Worm (Caenorhabditis elegans) whole organism, L2 larva: ENCODE measurements around the gene T20G5.8.

Source experiments
- R02D3.7 ChIP-seq: fragments of 150-350 bp; optimal IDR thresholded peaks from 2 replicates; lab custom pipeline; 2014; ENCODE audit warnings: missing biosample characterization, missing genetic modification characterization
- ZK546.5 ChIP-seq: sonication (generic microtip); optimal IDR thresholded peaks from 2 replicates; lab custom pipeline; 2017; ENCODE audit warnings: missing biosample characterization, missing genetic modification characterization
- aly-2 ChIP-seq: fragments of 150-350 bp; optimal IDR thresholded peaks from 2 replicates; lab custom pipeline; 2014; ENCODE audit warnings: missing biosample characterization, missing genetic modification characterization
- elt-1 ChIP-seq: fragments of 150-350 bp; optimal IDR thresholded peaks from 2 replicates; lab custom pipeline; 2014; ENCODE audit warnings: missing biosample characterization, missing genetic modification characterization
- fos-1 ChIP-seq: fragments of 150-350 bp; optimal IDR thresholded peaks from 2 replicates; lab custom pipeline; 2014; ENCODE audit warnings: missing biosample characterization, missing genetic modification characterization
- mdl-1 ChIP-seq, 2 experiments: fragments of 150-350 bp in 1 of 2; sonication (generic microtip) in 1 of 2; optimal IDR thresholded peaks; 2 replicates each; lab custom pipeline; 2017; ENCODE audit warnings: missing biosample characterization in 2 of 2, missing genetic modification characterization in 2 of 2
- nhr-11 ChIP-seq: fragments of 150-350 bp; optimal IDR thresholded peaks from 2 replicates; lab custom pipeline; 2014; ENCODE audit warnings: missing biosample characterization, missing genetic modification characterization
- nhr-12 ChIP-seq: fragments of 150-350 bp; optimal IDR thresholded peaks from 2 replicates; lab custom pipeline; 2014; ENCODE audit warnings: missing biosample characterization, missing genetic modification characterization
- skn-1 ChIP-seq: sonication (generic microtip); optimal IDR thresholded peaks from 2 replicates; lab custom pipeline; 2017; ENCODE audit warnings: missing biosample characterization, missing genetic modification characterization
- unc-62 ChIP-seq: fragments of 150-350 bp; optimal IDR thresholded peaks from 2 replicates; lab custom pipeline; 2014; ENCODE audit warnings: missing biosample characterization, missing genetic modification reagents, missing genetic modification characterization

- TF ChIP-seq unc-62 (GFP tag; lab: Kevin White, UChicago): no peak
- no peak for TF ChIP-seq R02D3.7 (tag; lab: Kevin White, UChicago)
- no peak for TF ChIP-seq elt-1 (tag; lab: Kevin White, UChicago)
- TF ChIP-seq fos-1 (tag; lab: Kevin White, UChicago): no peak
- TF ChIP-seq nhr-12 (tag; lab: Kevin White, UChicago): no peak
- TF ChIP-seq skn-1: no peak
- no peak for TF ChIP-seq aly-2 (tag; lab: Kevin White, UChicago)
- no peak for TF ChIP-seq ZK546.5 (tag; lab: Kevin White, UChicago)
- no peak for TF ChIP-seq mdl-1 (tag; optimal IDR thresholded peaks at IDR 0.05; lab: Kevin White, UChicago)
- TF ChIP-seq nhr-11 (tag; lab: Kevin White, UChicago): no peak
Observed at ce11 chrIII:10151719-10152118, 47.4 kb upstream of the T20G5.8 start.
